Fruit fly (Drosophila melanogaster) whole organism: Measurements from ENCODE around the gene CG13965.

Experiments
- CG8478 ChIP-seq: fragments of >200 bp; optimal IDR thresholded peaks from 2 replicates; lab custom pipeline; 2018; ENCODE audit warnings: inconsistent platforms
- Dll ChIP-seq: fragments of >200 bp; optimal IDR thresholded peaks from 2 replicates; lab custom pipeline; 2017
- EcR ChIP-seq, 2 experiments: fragments of >200 bp; optimal IDR thresholded peaks; 2 replicates each; lab custom pipeline; 2017; ENCODE audit warnings: missing biosample characterization in 2 of 2, missing genetic modification characterization in 2 of 2, missing genetic modification reagents in 2 of 2
- pan ChIP-seq: fragments of >200 bp; optimal IDR thresholded peaks from 2 replicates; lab custom pipeline; 2017
- psq ChIP-seq: fragments of >200 bp; optimal IDR thresholded peaks from 2 replicates; lab custom pipeline; 2017
- usp ChIP-seq: fragments of >200 bp; optimal IDR thresholded peaks from 2 replicates; lab custom pipeline; 2017; ENCODE audit warnings: missing biosample characterization, missing genetic modification characterization, mixed read lengths

Gene CG13965

DNA sequence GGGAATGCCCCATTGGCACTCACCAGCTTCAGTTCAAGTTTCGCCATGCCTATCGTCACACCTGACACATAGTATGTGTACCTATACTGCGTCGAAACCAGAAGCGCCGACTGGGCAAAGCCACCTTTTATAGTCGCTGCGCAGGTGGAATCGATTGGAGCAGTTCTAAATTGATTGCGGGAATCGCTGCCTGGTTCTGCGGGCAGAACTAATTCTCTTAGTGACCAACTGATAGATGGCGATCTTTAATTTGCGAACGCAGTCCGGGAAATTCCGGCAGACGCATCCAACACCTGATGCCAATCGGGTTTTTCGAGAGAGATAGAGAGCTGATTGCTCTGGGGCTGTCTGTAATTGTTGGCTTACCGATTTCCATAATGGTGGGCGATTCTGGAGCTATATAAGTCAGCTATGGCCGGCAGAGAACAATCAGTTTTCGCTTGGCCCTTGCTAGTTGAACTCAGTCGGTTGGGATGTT is at the start of gene CG13965, which contains the start of gene CG16772:
Gene CG13965, minus strand, starts transcription at position 101 of the 478 bp plus-strand sequence.
Gene CG16772, plus strand, starts transcription at position 428 of the 478 bp plus-strand sequence.
- TF ChIP-seq psq (lab: Kevin White, UChicago) (no peak), Dll (lab: Kevin White, UChicago) (no peak), EcR (GFP tag; optimal IDR thresholded peaks at IDR 0.05; lab: Kevin White, UChicago) (no peak), usp (GFP tag; lab: Kevin White, UChicago) (no peak), pan (lab: Kevin White, UChicago) (no peak), CG8478 (lab: Kevin White, UChicago) (no peak)

dm6 chr2L:20005064-20005463 is 42.9 kb upstream of the CG13965 start:
- TF ChIP-seq Dll (lab: Kevin White, UChicago) (no peak), usp (GFP tag; lab: Kevin White, UChicago) (no peak), CG8478 (lab: Kevin White, UChicago) (no peak), EcR (GFP tag; optimal IDR thresholded peaks at IDR 0.05; lab: Kevin White, UChicago) (no peak), pan (lab: Kevin White, UChicago) (no peak), psq (lab: Kevin White, UChicago) (no peak)

- TF ChIP-seq CG8478 (lab: Kevin White, UChicago), result no peak
- TF ChIP-seq pan (lab: Kevin White, UChicago), result no peak
- TF ChIP-seq usp (GFP tag; lab: Kevin White, UChicago), result no peak
- no peak for TF ChIP-seq EcR (GFP tag; optimal IDR thresholded peaks at IDR 0.05; lab: Kevin White, UChicago)
- TF ChIP-seq psq (lab: Kevin White, UChicago), result no peak
- TF ChIP-seq Dll (lab: Kevin White, UChicago), result no peak
These were observed 42.2 kb upstream of the CG13965 start for dm6 chr2L:20004341-20004740.

dm6 chr2L:20002086-20002485 is 39.9 kb upstream of the CG13965 start:
- TF ChIP-seq usp (GFP tag; lab: Kevin White, UChicago), result no peak
- no peak for TF ChIP-seq CG8478 (lab: Kevin White, UChicago)
- TF ChIP-seq EcR (GFP tag; optimal IDR thresholded peaks at IDR 0.05; lab: Kevin White, UChicago), result no peak
- no peak for TF ChIP-seq Dll (lab: Kevin White, UChicago)
- TF ChIP-seq pan (lab: Kevin White, UChicago), result no peak
- no peak for TF ChIP-seq psq (lab: Kevin White, UChicago)

DNA sequence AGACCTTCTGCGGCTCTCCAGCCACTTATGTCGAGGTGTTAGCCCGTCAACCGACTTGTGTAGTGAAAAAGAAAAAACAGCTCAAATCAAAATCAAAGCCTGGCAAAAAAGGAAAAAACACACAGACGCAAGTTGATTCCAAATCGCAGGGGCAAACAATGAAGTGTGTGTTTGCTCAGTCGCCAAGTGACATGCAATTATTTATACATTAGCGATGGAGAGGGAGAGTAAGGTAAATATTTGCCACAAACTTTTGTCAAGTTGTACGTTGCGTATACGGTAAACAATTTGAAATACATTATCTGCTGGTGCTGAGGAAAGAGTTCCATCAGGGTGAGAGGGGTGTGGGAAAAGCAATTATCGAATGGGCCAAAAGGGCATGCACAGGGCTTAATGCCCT is 36.0 kb upstream of the CG13965 start:
- TF ChIP-seq CG8478 (lab: Kevin White, UChicago), result no peak
- no peak for TF ChIP-seq pan (lab: Kevin White, UChicago)
- no peak for TF ChIP-seq psq (lab: Kevin White, UChicago)
- no peak for TF ChIP-seq usp (GFP tag; lab: Kevin White, UChicago)
- no peak for TF ChIP-seq EcR (GFP tag; optimal IDR thresholded peaks at IDR 0.05; lab: Kevin White, UChicago)
- no peak for TF ChIP-seq Dll (lab: Kevin White, UChicago)

dm6 chr2L:19992427-19992998 is 30.4 kb upstream of the CG13965 start:
- TF ChIP-seq psq (lab: Kevin White, UChicago), result no peak
- no peak for TF ChIP-seq pan (lab: Kevin White, UChicago)
- TF ChIP-seq Dll (lab: Kevin White, UChicago), result no peak

dm6 chr2L:19989658-19990362 is 27.7 kb upstream of the CG13965 start:
- TF ChIP-seq usp (GFP tag; lab: Kevin White, UChicago) (no peak), Dll (lab: Kevin White, UChicago) (no peak), psq (lab: Kevin White, UChicago) (no peak), pan (lab: Kevin White, UChicago) (no peak), EcR (GFP tag; optimal IDR thresholded peaks at IDR 0.05; lab: Kevin White, UChicago) (no peak), CG8478 (lab: Kevin White, UChicago) (no peak)

- no peak for TF ChIP-seq pan (lab: Kevin White, UChicago)
- TF ChIP-seq Dll (lab: Kevin White, UChicago), result no peak
These were observed 25.9 kb upstream of the CG13965 start for dm6 chr2L:19987875-19988665.

DNA sequence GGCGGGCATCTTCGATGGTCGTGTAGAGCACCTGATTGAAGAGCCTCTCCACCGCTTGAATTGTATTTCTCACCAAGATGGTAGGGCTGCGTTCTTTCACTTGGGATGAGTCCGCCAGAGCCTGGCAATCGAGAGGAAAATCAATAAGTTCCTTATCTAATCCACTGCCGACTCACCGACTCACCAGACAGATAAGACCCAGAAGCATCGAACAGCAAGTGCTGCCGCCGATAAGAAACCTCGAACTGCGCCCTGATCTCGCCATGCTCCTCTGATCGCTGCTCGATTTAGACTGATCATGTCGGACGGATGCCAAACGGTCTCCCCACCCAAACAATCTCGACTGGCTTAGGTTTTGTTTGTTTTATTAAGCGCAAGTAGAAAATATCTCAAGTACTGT is 5.2 kb upstream of the CG13965 start, which contains the start of gene Hf:
Gene Hf, minus strand, starts transcription at position 296 of the 400 bp plus-strand sequence.
- no peak for TF ChIP-seq pan (lab: Kevin White, UChicago)
- TF ChIP-seq EcR (GFP tag; optimal IDR thresholded peaks at IDR 0.05; lab: Kevin White, UChicago), result no peak
- TF ChIP-seq Dll (lab: Kevin White, UChicago), result no peak
- TF ChIP-seq usp (GFP tag; lab: Kevin White, UChicago), result no peak
- no peak for TF ChIP-seq psq (lab: Kevin White, UChicago)
- TF ChIP-seq CG8478 (lab: Kevin White, UChicago), result no peak

DNA sequence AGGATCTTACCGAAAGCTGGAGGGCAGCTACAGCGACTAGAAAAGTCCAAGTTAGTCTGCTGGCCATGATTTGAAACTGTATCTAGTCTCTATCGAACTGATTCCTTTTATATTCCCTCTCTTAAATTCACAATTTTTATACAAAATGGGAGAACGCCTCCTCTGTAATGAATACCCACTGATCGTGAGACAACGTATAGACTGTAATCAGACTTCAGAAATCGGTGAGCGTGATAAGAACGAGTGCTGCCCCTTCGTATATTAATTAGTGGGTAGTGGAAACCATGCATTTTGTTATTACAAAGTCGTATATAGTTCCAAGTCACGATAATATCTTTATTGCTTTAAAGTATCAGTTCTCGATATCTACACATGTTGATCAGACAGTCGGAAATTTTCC is 4.3 kb upstream of the CG13965 start, which contains the start of gene OS9:
Gene OS9, minus strand, starts transcription at position 101 of the 400 bp plus-strand sequence.
- TF ChIP-seq CG8478 (lab: Kevin White, UChicago), result no peak
- TF ChIP-seq usp (GFP tag; lab: Kevin White, UChicago), result no peak
- no peak for TF ChIP-seq Dll (lab: Kevin White, UChicago)
- TF ChIP-seq psq (lab: Kevin White, UChicago), result no peak
- no peak for TF ChIP-seq EcR (GFP tag; optimal IDR thresholded peaks at IDR 0.05; lab: Kevin White, UChicago)

DNA sequence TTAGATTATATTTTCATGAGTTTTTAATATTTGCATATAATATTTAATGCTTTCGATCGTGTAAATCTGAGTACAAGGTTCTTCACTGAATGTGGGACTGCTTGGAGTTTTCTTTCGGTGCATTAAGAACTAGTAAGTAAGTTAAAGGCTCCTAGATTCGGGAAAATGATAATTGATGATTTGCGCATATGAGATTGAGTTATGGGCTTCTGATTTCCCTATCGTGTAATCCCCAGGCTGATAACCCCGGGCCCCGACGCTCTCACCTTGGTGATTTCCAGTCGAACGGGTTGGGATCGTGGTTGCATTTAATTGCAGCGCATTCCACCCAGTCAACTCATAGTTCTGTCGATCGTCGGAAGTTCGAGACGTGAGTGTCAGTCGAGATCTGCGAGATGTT is 1.7 kb upstream of the CG13965 start, which contains the start of gene CG10680:
Gene CG10680, plus strand, starts transcription at position 301 of the 400 bp plus-strand sequence.
- TF ChIP-seq Dll (lab: Kevin White, UChicago), result no peak
- TF ChIP-seq EcR (GFP tag; optimal IDR thresholded peaks at IDR 0.05; lab: Kevin White, UChicago), result no peak
- no peak for TF ChIP-seq CG8478 (lab: Kevin White, UChicago)
- TF ChIP-seq usp (GFP tag; lab: Kevin White, UChicago), result no peak
- no peak for TF ChIP-seq pan (lab: Kevin White, UChicago)
- no peak for TF ChIP-seq psq (lab: Kevin White, UChicago)
